Worm (Caenorhabditis elegans) whole organism, L4/young adult: ENCODE measurements around the gene C01G10.10.

Source experiments
- W03F9.2 ChIP-seq: fragments of 150-350 bp; optimal IDR thresholded peaks from 2 replicates; lab custom pipeline; 2014; ENCODE audit warnings: missing biosample characterization, missing genetic modification characterization
- him-1 ChIP-seq: sonication (generic microtip); optimal IDR thresholded peaks from 2 replicates; lab custom pipeline; 2016; ENCODE audit warnings: missing genotype, missing genetic modification reagents, missing genetic modification characterization, missing compliant biosample characterization

DNA sequence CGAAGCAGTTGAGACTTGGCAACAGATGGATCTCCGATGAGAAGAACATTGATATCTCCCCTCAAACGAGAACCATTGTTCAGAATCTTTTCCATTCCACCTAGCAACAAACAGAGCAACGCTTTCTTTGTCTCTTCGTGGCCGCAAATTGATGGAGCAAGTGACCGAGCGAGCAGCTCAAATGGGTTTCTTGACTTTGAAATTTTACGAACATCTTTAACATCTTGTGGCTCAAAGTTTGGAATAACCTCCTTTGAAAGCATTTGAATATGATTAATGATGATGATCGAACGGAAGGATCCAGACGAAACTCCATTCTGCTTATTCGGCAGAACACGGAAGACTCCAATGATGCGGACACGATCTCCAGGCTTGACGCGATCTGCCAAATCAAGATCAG, 23.8 kb downstream of the C01G10.10 start:
- TF ChIP-seq W03F9.2 (tag; lab: Kevin White, UChicago) (no peak), him-1 (tag; lab: Kevin White, UChicago) (no peak)
